Worm (Caenorhabditis elegans) whole organism, L1 larva: ENCODE measurements around the gene srx-21.
A peak's percentile ranks its signal among the peaks of the same experiment; 100 is the strongest.

Experiments
- C04F5.9 ChIP-seq: sonication (generic microtip); optimal IDR thresholded peaks from 2 replicates; lab custom pipeline; 2016; ENCODE audit warnings: missing genetic modification characterization, missing compliant biosample characterization
- C34B4.2 ChIP-seq: sonication (generic microtip); optimal IDR thresholded peaks from 2 replicates; lab custom pipeline; 2017; ENCODE audit warnings: mild to moderate bottlenecking, missing genetic modification characterization, missing compliant biosample characterization
- F16B12.6 ChIP-seq: fragments of 150-350 bp; optimal IDR thresholded peaks from 2 replicates; lab custom pipeline; 2014; ENCODE audit warnings: missing biosample characterization, missing genetic modification characterization
- alr-1 ChIP-seq: fragments of 200-800 bp; sonication (Bioruptor generic); optimal IDR thresholded peaks from 2 replicates; lab custom pipeline; 2018; ENCODE audit warnings: borderline replicate concordance, mild to moderate bottlenecking, missing genetic modification characterization, missing compliant biosample characterization
- blmp-1 ChIP-seq: fragments of 150-350 bp; optimal IDR thresholded peaks from 2 replicates; lab custom pipeline; 2014; ENCODE audit warnings: missing biosample characterization, missing genetic modification characterization
- ceh-82 ChIP-seq, 3 experiments: fragments of 150-350 bp in 1 of 3; sonication (generic microtip) in 2 of 3; optimal IDR thresholded peaks; 2 replicates each; lab custom pipeline; 2014 to 2017; ENCODE audit warnings: missing biosample characterization in 3 of 3, missing genetic modification characterization in 3 of 3
- ces-1 ChIP-seq: fragments of 150-350 bp; optimal IDR thresholded peaks from 2 replicates; lab custom pipeline; 2014; ENCODE audit warnings: missing biosample characterization, missing genetic modification reagents, missing genetic modification characterization
- efl-1 ChIP-seq, 4 experiments: fragments of 150-350 bp; optimal IDR thresholded peaks in 3 of 4; peaks in 1 of 4; 1 replicate in 1 of 4; 2 replicates in 3 of 4; lab custom pipeline; 2014; ENCODE audit warnings: missing biosample characterization in 2 of 4, missing genetic modification characterization in 2 of 4, missing genetic modification reagents in 2 of 4
- efl-3 ChIP-seq: fragments of 200-800 bp; sonication (Bioruptor generic); optimal IDR thresholded peaks from 2 replicates; lab custom pipeline; 2018; ENCODE audit warnings: mild to moderate bottlenecking, missing genetic modification characterization, missing compliant biosample characterization
- egl-13 ChIP-seq: sonication (generic microtip); optimal IDR thresholded peaks from 2 replicates; lab custom pipeline; 2016; ENCODE audit warnings: missing genotype, missing genetic modification reagents, missing genetic modification characterization, missing compliant biosample characterization
- elt-3 ChIP-seq, 6 experiments: fragments of 150-350 bp in 1 of 6; sonication (generic microtip); optimal IDR thresholded peaks; 2 replicates each; lab custom pipeline; 2017 to 2018; ENCODE audit warnings: missing biosample characterization in 6 of 6, missing genetic modification characterization in 6 of 6, inconsistent platforms in 1 of 6
- fkh-4 ChIP-seq: sonication (generic microtip); optimal IDR thresholded peaks from 2 replicates; lab custom pipeline; 2016; ENCODE audit warnings: missing compliant biosample characterization, missing genetic modification characterization, borderline replicate concordance
- fkh-8 ChIP-seq: sonication (generic microtip); optimal IDR thresholded peaks from 2 replicates; lab custom pipeline; 2016; ENCODE audit warnings: mild to moderate bottlenecking, missing genetic modification characterization, missing compliant biosample characterization
- fos-1 ChIP-seq: fragments of 150-350 bp; optimal IDR thresholded peaks from 2 replicates; lab custom pipeline; 2014; ENCODE audit warnings: missing biosample characterization, missing genetic modification characterization
- hpl-2 ChIP-seq: fragments of 150-350 bp; optimal IDR thresholded peaks from 2 replicates; lab custom pipeline; 2014; ENCODE audit warnings: missing biosample characterization, missing genetic modification reagents, missing genetic modification characterization
- lin-14 ChIP-seq: fragments of 200-800 bp; sonication (Bioruptor generic); optimal IDR thresholded peaks from 2 replicates; lab custom pipeline; 2018; ENCODE audit warnings: mild to moderate bottlenecking, missing genetic modification characterization, moderate library complexity, missing compliant biosample characterization
- lin-15B ChIP-seq: fragments of 150-350 bp; sonication (generic microtip); optimal IDR thresholded peaks from 3 replicates; lab custom pipeline; 2014; ENCODE audit warnings: missing biosample characterization, missing genetic modification characterization
- lin-39 ChIP-seq: fragments of 150-350 bp; optimal IDR thresholded peaks from 2 replicates; lab custom pipeline; 2014; ENCODE audit warnings: missing biosample characterization, missing genetic modification reagents, missing genetic modification characterization
- lir-3 ChIP-seq: sonication (generic microtip); optimal IDR thresholded peaks from 2 replicates; lab custom pipeline; 2016; ENCODE audit warnings: mild to moderate bottlenecking, missing genetic modification characterization, moderate library complexity, missing compliant biosample characterization; ENCODE audit not compliant: poor library complexity
- lsy-2 ChIP-seq, 2 experiments: fragments of 150-350 bp; optimal IDR thresholded peaks; 2 replicates each; lab custom pipeline; 2014; ENCODE audit warnings: missing biosample characterization in 2 of 2, missing genetic modification characterization in 2 of 2
- mab-9 ChIP-seq: fragments of 200-800 bp; sonication (Bioruptor generic); IDR thresholded peaks from 2 replicates; pipeline ENCODE4 v1.3.6; 2022; ENCODE audit warnings: missing genetic modification reagents, missing genetic modification characterization, missing compliant biosample characterization
- mep-1 ChIP-seq: fragments of 150-350 bp; optimal IDR thresholded peaks from 2 replicates; lab custom pipeline; 2014; ENCODE audit warnings: missing biosample characterization, missing genetic modification characterization
- nhr-11 ChIP-seq: fragments of 150-350 bp; optimal IDR thresholded peaks from 2 replicates; lab custom pipeline; 2014; ENCODE audit warnings: missing biosample characterization, missing genetic modification characterization
- nhr-12 ChIP-seq: sonication (generic microtip); optimal IDR thresholded peaks from 2 replicates; lab custom pipeline; 2017; ENCODE audit warnings: missing biosample characterization, missing genetic modification characterization
- nhr-19 ChIP-seq: fragments of 200-800 bp; sonication (Bioruptor generic); conservative IDR thresholded peaks from 2 replicates; pipeline ENCODE4 v1.3.6; 2022; ENCODE audit warnings: missing genetic modification characterization, missing compliant biosample characterization
- nhr-20 ChIP-seq: sonication (generic microtip); optimal IDR thresholded peaks from 2 replicates; lab custom pipeline; 2016; ENCODE audit warnings: mild to moderate bottlenecking, missing genetic modification characterization, missing compliant biosample characterization
- nhr-237 ChIP-seq: fragments of 150-350 bp; optimal IDR thresholded peaks from 2 replicates; lab custom pipeline; 2014; ENCODE audit warnings: missing biosample characterization, missing genetic modification characterization
- nhr-28 ChIP-seq: fragments of 150-350 bp; optimal IDR thresholded peaks from 2 replicates; lab custom pipeline; 2014; ENCODE audit warnings: missing biosample characterization, missing genetic modification characterization
- nhr-76 ChIP-seq: sonication (generic microtip); optimal IDR thresholded peaks from 2 replicates; lab custom pipeline; 2017; ENCODE audit warnings: missing biosample characterization, missing genetic modification characterization
- nhr-85 ChIP-seq: sonication (generic microtip); peaks from one replicate; lab custom pipeline; 2016; ENCODE audit warnings: missing genetic modification characterization, inconsistent platforms, missing compliant biosample characterization
- pag-3 ChIP-seq: sonication (generic microtip); optimal IDR thresholded peaks from 2 replicates; lab custom pipeline; 2017; ENCODE audit warnings: missing genetic modification characterization, mild to moderate bottlenecking, missing compliant biosample characterization, antibody characterized with exemption, borderline replicate concordance; ENCODE audit not compliant: insufficient read depth
- pax-3 ChIP-seq: fragments of 200-800 bp; sonication (Bioruptor generic); optimal IDR thresholded peaks from 2 replicates; lab custom pipeline; 2018; ENCODE audit warnings: mild to moderate bottlenecking, missing genetic modification characterization, moderate library complexity, missing compliant biosample characterization
- rnt-1 ChIP-seq: sonication (generic microtip); optimal IDR thresholded peaks from 2 replicates; lab custom pipeline; 2016; ENCODE audit warnings: mild to moderate bottlenecking, missing genetic modification characterization, moderate library complexity, missing compliant biosample characterization
- snpc-4 ChIP-seq: fragments of 150-350 bp; optimal IDR thresholded peaks from 2 replicates; lab custom pipeline; 2014; ENCODE audit warnings: missing biosample characterization, missing genetic modification characterization
- snu-23 ChIP-seq: sonication (generic microtip); optimal IDR thresholded peaks from 2 replicates; lab custom pipeline; 2016; ENCODE audit warnings: missing genetic modification characterization, missing compliant biosample characterization
- swsn-7 ChIP-seq: sonication (generic microtip); optimal IDR thresholded peaks from 2 replicates; lab custom pipeline; 2016; ENCODE audit warnings: missing genetic modification characterization, missing compliant biosample characterization
- unc-30 ChIP-seq: sonication (generic microtip); optimal IDR thresholded peaks from 2 replicates; lab custom pipeline; 2017; ENCODE audit warnings: missing biosample characterization, missing genetic modification characterization
- vab-15 ChIP-seq: sonication (generic microtip); optimal IDR thresholded peaks from 2 replicates; lab custom pipeline; 2017; ENCODE audit warnings: missing genotype, mild to moderate bottlenecking, missing genetic modification characterization, missing compliant biosample characterization
- xbp-1 ChIP-seq: sonication (generic microtip); optimal IDR thresholded peaks from 2 replicates; lab custom pipeline; 2016; ENCODE audit warnings: missing genetic modification characterization, missing compliant biosample characterization

Gene srx-21

DNA sequence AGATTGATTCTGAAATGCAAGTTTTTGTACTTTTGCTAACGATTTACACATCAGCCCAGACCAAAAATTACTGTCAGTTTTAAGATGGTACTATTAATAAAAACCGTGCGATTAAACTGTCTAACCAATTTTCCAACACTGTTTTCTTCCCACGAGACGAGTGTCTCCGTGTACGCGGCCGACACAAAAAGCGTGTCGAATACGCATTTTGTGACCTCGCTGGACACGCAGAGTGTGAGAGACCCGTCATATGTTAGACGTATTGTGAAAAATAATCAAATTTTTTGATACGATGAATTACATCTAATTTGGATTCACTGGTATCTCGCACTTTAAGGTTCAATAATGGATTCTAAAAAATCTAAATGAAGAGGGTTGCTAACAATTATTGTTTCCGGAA lies 41.2 kb upstream of the srx-21 start (continued):
- TF ChIP-seq pag-3 (tag; lab: Kevin White, UChicago) (no peak), egl-13 (tag; lab: Kevin White, UChicago) (no peak), mep-1 (tag; lab: Kevin White, UChicago) (no peak), blmp-1 (tag; lab: Kevin White, UChicago) (peak; percentile 35), nhr-85 (peak; percentile 80), nhr-76 (tag; lab: Kevin White, UChicago) (no peak), ces-1 (no peak), snpc-4 (tag; lab: Kevin White, UChicago) (peak; percentile 66), lir-3 (tag; lab: Kevin White, UChicago) (no peak)
- TF ChIP-seq, all 84 proteins: peak for 15

DNA sequence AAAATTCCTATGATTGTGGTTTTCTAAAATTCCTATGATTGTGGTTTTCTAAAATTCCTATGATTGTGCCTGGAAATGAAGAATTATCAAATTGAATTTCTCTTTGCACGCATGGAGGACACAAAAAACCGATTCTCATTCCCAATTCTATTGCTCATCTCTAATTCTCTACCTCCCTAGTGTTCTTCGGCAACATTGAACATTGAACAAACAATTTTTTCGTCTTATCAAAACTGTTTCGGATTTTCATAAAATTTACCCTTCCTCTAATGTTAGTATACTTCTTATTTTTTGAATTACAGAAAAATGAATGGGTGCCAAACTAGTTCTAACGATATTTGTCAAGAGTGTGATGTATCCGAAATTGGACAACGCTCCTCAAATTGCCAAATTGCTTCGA lies 40.6 kb upstream of the srx-21 start, which contains the start of gene pals-31:
pals-31 (plus strand) TSS at position 301 of the 400 bp plus-strand sequence.
- no peak for TF ChIP-seq C04F5.9 (tag; lab: Kevin White, UChicago)
- no peak for TF ChIP-seq nhr-11
- no peak for TF ChIP-seq vab-15 (tag; lab: Kevin White, UChicago)
- TF ChIP-seq lin-14 (GFP tag; lab: Kevin White, UChicago) = no peak
- TF ChIP-seq nhr-28 (tag; lab: Kevin White, UChicago) = no peak
- TF ChIP-seq F16B12.6 (tag; lab: Kevin White, UChicago) = no peak
- no peak for TF ChIP-seq xbp-1 (tag; lab: Kevin White, UChicago)
- no peak for TF ChIP-seq hpl-2 (GFP tag; lab: Kevin White, UChicago)
- TF ChIP-seq ces-1 = no peak
- TF ChIP-seq elt-3 (tag; optimal IDR thresholded peaks at IDR 0.05; lab: Kevin White, UChicago) = no peak
- no peak for TF ChIP-seq lir-3 (tag; lab: Kevin White, UChicago)
- no peak for TF ChIP-seq lin-15B (tag; lab: Kevin White, UChicago)
- no peak for TF ChIP-seq snu-23 (GFP tag; lab: Kevin White, UChicago)
- TF ChIP-seq nhr-19 = no peak
- no peak for TF ChIP-seq lin-39 (tag; lab: Kevin White, UChicago)
- no peak for TF ChIP-seq unc-30 (tag; lab: Kevin White, UChicago)
- TF ChIP-seq, all 84 proteins: peak for 0

DNA sequence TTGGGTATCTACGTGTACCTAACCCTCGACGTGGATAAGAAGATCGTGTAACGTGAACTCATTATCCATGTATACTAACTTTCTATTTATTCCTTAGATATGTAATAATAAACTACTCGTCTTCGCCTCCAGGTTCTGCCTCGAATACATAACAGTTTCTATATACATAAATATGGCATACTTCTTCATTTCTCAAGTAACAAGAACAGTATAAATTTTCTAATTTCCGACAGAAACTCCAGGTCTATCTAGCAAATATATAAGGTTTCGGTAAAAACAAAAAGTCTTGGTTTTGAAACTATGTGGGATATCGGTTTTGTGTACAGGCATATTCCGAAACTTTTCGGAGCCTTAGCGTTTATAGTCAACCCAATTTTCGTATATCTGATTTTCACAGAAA lies 38.5 kb upstream of the srx-21 start, which contains the start of gene srj-37:
srj-37 (plus strand) TSS at position 301 of the 400 bp plus-strand sequence.
- TF ChIP-seq blmp-1 (tag; lab: Kevin White, UChicago) (no peak), fos-1 (tag; lab: Kevin White, UChicago) (no peak), fkh-4 (no peak), nhr-237 (tag; lab: Kevin White, UChicago) (no peak)

DNA sequence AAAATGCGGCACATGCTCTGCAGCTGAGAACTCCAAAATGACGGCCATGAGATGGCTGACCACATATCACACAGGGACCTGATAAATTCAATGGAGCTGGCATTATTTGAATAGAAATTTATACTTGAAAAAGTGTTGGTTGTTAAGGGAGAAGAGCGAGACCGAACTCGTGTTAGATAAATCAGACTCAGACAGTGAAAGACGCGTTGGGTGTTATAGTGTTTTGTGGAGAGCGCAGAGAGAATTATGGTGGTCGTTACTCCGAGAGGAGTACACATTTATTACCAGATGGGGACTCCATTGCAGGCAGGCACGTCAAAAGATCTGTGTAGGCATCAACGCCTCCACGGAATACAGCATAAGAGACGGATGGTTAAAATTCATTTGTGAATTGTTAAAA lies 34.1 kb upstream of the srx-21 start, which contains the start of gene nhr-190:
nhr-190 (minus strand) TSS at position 175 of the 400 bp plus-strand sequence.
- TF ChIP-seq pax-3 (tag; lab: Kevin White, UChicago) (no peak), lsy-2 (tag; optimal IDR thresholded peaks at IDR 0.05; lab: Kevin White, UChicago) (no peak), ceh-82 (tag; optimal IDR thresholded peaks at IDR 0.05; lab: Kevin White, UChicago) (peak in 1 of 3 experiments; percentile 2), C34B4.2 (no peak), efl-3 (GFP tag; lab: Kevin White, UChicago) (no peak), rnt-1 (tag; lab: Kevin White, UChicago) (peak; percentile 33), alr-1 (tag; lab: Kevin White, UChicago) (no peak), nhr-12 (tag; lab: Kevin White, UChicago) (no peak), fkh-8 (tag; lab: Kevin White, UChicago) (peak; percentile 41), nhr-20 (tag; lab: Kevin White, UChicago) (peak; percentile 22), swsn-7 (tag; lab: Kevin White, UChicago) (peak; percentile 30), mep-1 (tag; lab: Kevin White, UChicago) (no peak), efl-1 (optimal IDR thresholded peaks at IDR 0.05; lab: Kevin White, UChicago) (peak; percentile 31 to 47), efl-1 (GFP tag; optimal IDR thresholded peaks at IDR 0.05 in 1 of 2; lab: Kevin White, UChicago) (no peak), egl-13 (tag; lab: Kevin White, UChicago) (no peak), unc-30 (tag; lab: Kevin White, UChicago) (no peak), mab-9 (GFP tag; lab: Robert Waterston, UW) (no peak)
- TF ChIP-seq, all 84 proteins: peak for 6
